Worm (Caenorhabditis elegans) whole organism, late embryonic: ENCODE data around the gene Y38A10A.7.

ENCODE experiments used
- C38D4.7 ChIP-seq: fragments of 200-800 bp; sonication (Bioruptor generic); optimal IDR thresholded peaks from 2 replicates; lab custom pipeline; 2018; ENCODE audit warnings: mild to moderate bottlenecking, missing genetic modification characterization, moderate library complexity, missing compliant biosample characterization
- F13H6.1 ChIP-seq: sonication (generic microtip); optimal IDR thresholded peaks from 2 replicates; lab custom pipeline; 2016; ENCODE audit warnings: missing genetic modification characterization, missing compliant biosample characterization
- K09A11.1 ChIP-seq: sonication (generic microtip); optimal IDR thresholded peaks from 2 replicates; lab custom pipeline; 2017; ENCODE audit warnings: antibody characterized with exemption, mild to moderate bottlenecking, missing genetic modification characterization, missing compliant biosample characterization; ENCODE audit not compliant: insufficient read depth
- T23F11.4 ChIP-seq: fragments of 200-800 bp; sonication (Bioruptor generic); optimal IDR thresholded peaks from 2 replicates; lab custom pipeline; 2018; ENCODE audit warnings: mild to moderate bottlenecking, missing genetic modification characterization, missing compliant biosample characterization
- ahr-1 ChIP-seq: sonication (generic microtip); optimal IDR thresholded peaks from 2 replicates; lab custom pipeline; 2016; ENCODE audit warnings: missing genetic modification characterization, missing compliant biosample characterization
- ama-1 ChIP-seq: fragments of 150-350 bp; optimal IDR thresholded peaks from 2 replicates; lab custom pipeline; 2014
- ceh-18 ChIP-seq: sonication (generic microtip); optimal IDR thresholded peaks from 2 replicates; lab custom pipeline; 2016; ENCODE audit warnings: missing genetic modification characterization, missing compliant biosample characterization
- ceh-19 ChIP-seq: fragments of 200-800 bp; sonication (Bioruptor generic); optimal IDR thresholded peaks from 2 replicates; lab custom pipeline; 2018; ENCODE audit warnings: mild to moderate bottlenecking, missing genetic modification characterization, missing compliant biosample characterization
- ceh-2 ChIP-seq: sonication (generic microtip); optimal IDR thresholded peaks from 2 replicates; lab custom pipeline; 2016; ENCODE audit warnings: missing genotype, missing genetic modification characterization, missing compliant biosample characterization
- ceh-34 ChIP-seq: sonication (generic microtip); optimal IDR thresholded peaks from 2 replicates; lab custom pipeline; 2016; ENCODE audit warnings: mild to moderate bottlenecking, missing genetic modification characterization, missing compliant biosample characterization
- ceh-6 ChIP-seq: fragments of 200-800 bp; sonication (Bioruptor generic); optimal IDR thresholded peaks from 2 replicates; lab custom pipeline; 2018; ENCODE audit warnings: mild to moderate bottlenecking, missing genetic modification characterization, missing compliant biosample characterization
- dmd-4 ChIP-seq: sonication (generic microtip); optimal IDR thresholded peaks from 2 replicates; lab custom pipeline; 2016; ENCODE audit warnings: borderline replicate concordance, missing genetic modification characterization, missing compliant biosample characterization
- dve-1 ChIP-seq: sonication (generic microtip); optimal IDR thresholded peaks from 2 replicates; lab custom pipeline; 2017; ENCODE audit warnings: antibody characterized with exemption, mild to moderate bottlenecking, missing genetic modification characterization, missing compliant biosample characterization
- elt-4 ChIP-seq: sonication (generic microtip); optimal IDR thresholded peaks from 2 replicates; lab custom pipeline; 2016; ENCODE audit warnings: missing genetic modification characterization, missing compliant biosample characterization
- ets-4 ChIP-seq: sonication (generic microtip); optimal IDR thresholded peaks from 2 replicates; lab custom pipeline; 2016; ENCODE audit warnings: missing genetic modification characterization, missing compliant biosample characterization
- eyg-1 ChIP-seq: sonication (generic microtip); optimal IDR thresholded peaks from 2 replicates; lab custom pipeline; 2016; ENCODE audit warnings: missing genotype, missing genetic modification characterization, missing compliant biosample characterization
- fkh-10 ChIP-seq: fragments of 150-350 bp; optimal IDR thresholded peaks from 2 replicates; lab custom pipeline; 2014; ENCODE audit warnings: missing biosample characterization, missing genetic modification reagents, missing genetic modification characterization
- fkh-6 ChIP-seq: sonication (generic microtip); optimal IDR thresholded peaks from 2 replicates; lab custom pipeline; 2016; ENCODE audit warnings: missing genetic modification characterization, missing compliant biosample characterization
- gmeb-2 ChIP-seq: sonication (generic microtip); optimal IDR thresholded peaks from 2 replicates; lab custom pipeline; 2016; ENCODE audit warnings: missing genetic modification characterization, inconsistent platforms, missing compliant biosample characterization
- hlh-30 ChIP-seq: sonication (generic microtip); optimal IDR thresholded peaks from 2 replicates; lab custom pipeline; 2017; ENCODE audit warnings: antibody characterized with exemption, missing genetic modification characterization, missing compliant biosample characterization; ENCODE audit not compliant: insufficient read depth
- lin-11 ChIP-seq: fragments of 200-800 bp; sonication (Bioruptor generic); optimal IDR thresholded peaks from 2 replicates; lab custom pipeline; 2018; ENCODE audit warnings: mild to moderate bottlenecking, missing genetic modification characterization, missing compliant biosample characterization
- nhr-11 ChIP-seq: fragments of 150-350 bp; optimal IDR thresholded peaks from 2 replicates; lab custom pipeline; 2014; ENCODE audit warnings: missing biosample characterization, missing genetic modification characterization
- npax-4 ChIP-seq: sonication (generic microtip); optimal IDR thresholded peaks from 2 replicates; lab custom pipeline; 2016; ENCODE audit warnings: missing genetic modification characterization, missing compliant biosample characterization
- pag-3 ChIP-seq: sonication (generic microtip); optimal IDR thresholded peaks from 2 replicates; lab custom pipeline; 2016; ENCODE audit warnings: missing compliant biosample characterization, missing genetic modification characterization, borderline replicate concordance
- pat-9 ChIP-seq: fragments of 200-800 bp; sonication (Bioruptor generic); optimal IDR thresholded peaks from 2 replicates; lab custom pipeline; 2018; ENCODE audit warnings: mild to moderate bottlenecking, missing genetic modification characterization, moderate library complexity, missing compliant biosample characterization
- pqm-1 ChIP-seq: sonication (generic microtip); optimal IDR thresholded peaks from 2 replicates; lab custom pipeline; 2016; ENCODE audit warnings: missing genetic modification characterization, missing compliant biosample characterization
- pros-1 ChIP-seq: fragments of 150-350 bp; optimal IDR thresholded peaks from 2 replicates; lab custom pipeline; 2014; ENCODE audit warnings: missing biosample characterization, missing genetic modification reagents, missing genetic modification characterization
- ref-2 ChIP-seq: sonication (generic microtip); optimal IDR thresholded peaks from 2 replicates; lab custom pipeline; 2016; ENCODE audit warnings: missing genetic modification characterization, missing compliant biosample characterization
- tbx-2 ChIP-seq: sonication (generic microtip); optimal IDR thresholded peaks from 2 replicates; lab custom pipeline; 2016; ENCODE audit warnings: missing genetic modification characterization, missing compliant biosample characterization
- ttx-3 ChIP-seq: sonication (generic microtip); optimal IDR thresholded peaks from 2 replicates; lab custom pipeline; 2016; ENCODE audit warnings: missing genetic modification reagents, missing genetic modification characterization, missing compliant biosample characterization
- unc-3 ChIP-seq, 2 experiments: fragments of 200-800 bp in 1 of 2; sonication (Bioruptor generic) in 1 of 2; sonication (generic microtip) in 1 of 2; conservative IDR thresholded peaks in 1 of 2; optimal IDR thresholded peaks in 1 of 2; 2 replicates each; pipeline versions ENCODE4 v1.3.6 to Lab custom; 2016 to 2022; ENCODE audit warnings: missing compliant biosample characterization in 2 of 2, missing genetic modification characterization in 2 of 2, missing genetic modification reagents in 1 of 2
- ztf-16 ChIP-seq: sonication (generic microtip); optimal IDR thresholded peaks from 2 replicates; lab custom pipeline; 2017; ENCODE audit warnings: missing genetic modification characterization, missing compliant biosample characterization

The Y38A10A.7 gene

DNA sequence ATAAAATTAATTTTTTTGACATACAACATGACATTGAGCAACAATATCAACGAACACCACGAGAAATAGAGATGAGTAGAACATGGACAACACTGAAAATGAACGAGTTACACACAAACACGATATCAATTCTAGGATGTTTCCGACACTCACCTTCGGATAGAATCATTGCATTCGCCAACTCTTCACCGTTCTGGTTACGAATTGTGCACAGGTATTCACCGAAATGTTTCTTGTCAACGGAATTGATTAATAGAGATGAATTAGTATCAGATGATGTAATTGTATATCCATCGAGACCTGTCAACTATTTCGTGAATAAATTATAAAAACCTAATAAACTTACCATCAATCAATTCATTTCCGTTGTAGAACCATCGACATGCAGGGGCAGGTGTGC, 25.7 kb downstream of the Y38A10A.7 start:
- TF ChIP-seq ahr-1 (tag; lab: Kevin White, UChicago) = no peak
- no peak for TF ChIP-seq T23F11.4
- no peak for TF ChIP-seq ceh-19 (GFP tag; lab: Kevin White, UChicago)
- no peak for TF ChIP-seq ceh-2 (tag; lab: Kevin White, UChicago)
- no peak for TF ChIP-seq pros-1 (tag; lab: Kevin White, UChicago)
- TF ChIP-seq fkh-6 = no peak
- TF ChIP-seq pat-9 (tag; lab: Kevin White, UChicago) = no peak
- no peak for TF ChIP-seq K09A11.1 (tag; lab: Kevin White, UChicago)
- TF ChIP-seq ztf-16 (tag; lab: Kevin White, UChicago) = no peak
- no peak for TF ChIP-seq ref-2 (tag; lab: Kevin White, UChicago)
- TF ChIP-seq unc-3 (GFP tag; conservative IDR thresholded peaks at IDR 0.05; lab: Robert Waterston, UW) = no peak
- no peak for TF ChIP-seq unc-3 (tag; optimal IDR thresholded peaks at IDR 0.05; lab: Kevin White, UChicago)
- no peak for TF ChIP-seq lin-11
- no peak for TF ChIP-seq dve-1

DNA sequence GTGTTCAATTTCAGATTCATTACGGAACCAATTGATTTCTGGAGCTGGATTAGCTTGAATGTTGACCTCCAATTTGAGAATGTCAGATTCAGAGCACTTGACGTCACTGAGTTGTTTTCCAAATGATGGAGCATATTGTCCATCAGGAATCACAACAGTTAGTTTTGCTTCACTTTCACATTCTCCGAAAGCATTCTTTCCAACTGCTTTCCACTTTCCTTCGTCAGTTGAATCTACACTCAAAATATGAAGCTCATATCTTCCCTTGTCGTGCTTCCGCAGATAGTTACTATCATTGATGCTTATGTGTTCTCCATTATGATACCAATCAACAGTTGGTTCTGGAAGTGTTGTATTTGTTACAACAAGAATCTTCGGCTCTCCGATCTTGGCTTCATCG, 32.4 kb downstream of the Y38A10A.7 start:
- TF ChIP-seq C38D4.7 (GFP tag; lab: Kevin White, UChicago) = no peak

DNA sequence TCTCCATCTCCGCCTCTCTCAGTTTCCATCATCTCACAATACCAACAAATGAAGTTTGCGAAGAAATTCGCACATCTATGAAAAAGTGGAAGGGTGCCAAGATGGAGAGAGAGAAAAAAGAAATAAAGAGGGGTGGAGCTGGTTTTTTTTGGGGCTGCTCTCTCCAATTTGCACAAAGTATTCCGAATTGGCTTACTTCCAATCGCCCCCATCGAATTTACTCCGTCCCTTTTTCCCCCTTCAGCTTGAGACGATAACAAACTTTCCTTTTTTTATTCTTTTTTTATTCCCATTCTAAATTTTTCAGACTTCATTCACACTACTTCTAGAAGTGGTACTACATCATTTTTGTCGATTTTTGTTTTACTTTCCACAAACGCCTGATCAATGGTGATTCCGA, 35.1 kb downstream of the Y38A10A.7 start, which contains the start of gene exp-2:
exp-2 (plus strand) TSS at position 301 of the 400 bp plus-strand sequence.
- no peak for TF ChIP-seq pat-9 (tag; lab: Kevin White, UChicago)
- TF ChIP-seq fkh-10 (GFP tag; lab: Kevin White, UChicago) = no peak
- TF ChIP-seq eyg-1 (tag; lab: Kevin White, UChicago) = no peak
- TF ChIP-seq hlh-30 (tag; lab: Kevin White, UChicago) = no peak
- no peak for TF ChIP-seq pag-3
- no peak for TF ChIP-seq npax-4 (tag; lab: Kevin White, UChicago)
- TF ChIP-seq ztf-16 (tag; lab: Kevin White, UChicago) = no peak
- no peak for TF ChIP-seq ceh-34
- no peak for TF ChIP-seq tbx-2 (tag; lab: Kevin White, UChicago)
- TF ChIP-seq ceh-18 (tag; lab: Kevin White, UChicago) = no peak
- TF ChIP-seq nhr-11 = no peak
- TF ChIP-seq T23F11.4 = no peak
- TF ChIP-seq ets-4 = no peak
- TF ChIP-seq ceh-19 (GFP tag; lab: Kevin White, UChicago) = no peak
- no peak for TF ChIP-seq pros-1 (tag; lab: Kevin White, UChicago)
- TF ChIP-seq elt-4 = no peak
- TF ChIP-seq unc-3 (GFP tag; conservative IDR thresholded peaks at IDR 0.05; lab: Robert Waterston, UW) = no peak
- TF ChIP-seq unc-3 (tag; optimal IDR thresholded peaks at IDR 0.05; lab: Kevin White, UChicago) = no peak
- TF ChIP-seq ttx-3 (tag; lab: Kevin White, UChicago) = no peak

DNA sequence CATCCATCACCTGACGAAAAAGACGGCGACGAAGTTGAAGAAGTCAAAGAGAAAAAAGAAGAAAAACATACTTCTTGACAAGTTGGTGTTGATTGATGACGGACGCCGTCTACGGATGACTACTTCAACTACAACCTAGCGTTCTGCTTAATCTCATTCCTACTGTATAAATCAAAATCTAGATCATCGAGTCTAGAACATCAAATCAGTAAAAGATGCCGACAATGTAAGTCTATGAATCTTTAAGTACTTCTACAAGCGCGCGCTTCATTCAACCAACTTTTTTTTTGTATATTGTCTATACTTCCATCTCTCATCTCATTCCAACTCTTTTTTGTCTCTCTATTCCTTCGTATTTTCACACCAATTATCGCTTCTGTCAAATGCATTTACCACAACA, 39.4 kb downstream of the Y38A10A.7 start:
- TF ChIP-seq F13H6.1 (tag; lab: Kevin White, UChicago) = no peak
- TF ChIP-seq ceh-34 = no peak
- no peak for TF ChIP-seq pqm-1 (tag; lab: Kevin White, UChicago)

DNA sequence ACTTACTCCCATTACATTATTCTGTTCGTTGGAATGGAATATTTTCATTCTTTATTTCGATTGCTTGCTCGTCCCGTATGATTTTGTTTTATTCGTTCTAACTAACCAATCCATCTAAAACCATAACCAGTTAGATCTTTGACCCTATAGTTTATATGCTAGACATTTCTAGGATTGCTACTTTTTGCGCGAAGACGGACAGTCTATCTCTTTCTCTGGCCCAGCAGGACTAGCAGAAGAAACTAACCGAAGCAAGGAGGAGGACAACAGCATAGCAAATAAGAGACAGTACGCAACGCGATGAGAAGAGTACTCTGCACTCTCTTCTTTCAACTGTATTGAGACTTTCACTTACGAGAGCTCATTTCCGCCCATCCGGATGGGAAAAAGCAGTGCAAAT, 42.2 kb downstream of the Y38A10A.7 start:
- no peak for TF ChIP-seq ama-1 (lab: Kevin White, UChicago)
- TF ChIP-seq dmd-4 = no peak
- no peak for TF ChIP-seq npax-4 (tag; lab: Kevin White, UChicago)
- no peak for TF ChIP-seq gmeb-2 (tag; lab: Kevin White, UChicago)
- TF ChIP-seq ceh-6 (GFP tag; lab: Kevin White, UChicago) = no peak
